Worm (Caenorhabditis elegans): ENCODE results near the gene F37B12.3.
A peak's percentile ranks its signal among the peaks of the same experiment; 100 is the strongest.

F37B12.3 gene

ce11 chrII:9060332-9060840, 19.2 kb upstream of the F37B12.3 start (continued):
- TF ChIP-seq xnd-1 (tag; optimal IDR thresholded peaks at IDR 0.05) = no peak
- no peak for TF ChIP-seq nhr-120 (GFP tag; IDR thresholded peaks at IDR 0.05)
- peak; percentile 37 for TF ChIP-seq F23B12.7 (tag; optimal IDR thresholded peaks at IDR 0.05; ENCODE audit: insufficient read depth)
- TF ChIP-seq K12H6.12 (tag; optimal IDR thresholded peaks at IDR 0.05) = peak; percentile 91
- no peak for TF ChIP-seq lag-1 (GFP tag; IDR thresholded peaks at IDR 0.05)
- TF ChIP-seq ceh-79 (tag; optimal IDR thresholded peaks at IDR 0.05) = no peak
- TF ChIP-seq zim-3 (tag; optimal IDR thresholded peaks at IDR 0.05) = no peak
- peak; percentile 85 for TF ChIP-seq K11D2.4 (GFP tag; IDR thresholded peaks at IDR 0.05)
- no peak for TF ChIP-seq efl-1 (GFP tag; optimal IDR thresholded peaks at IDR 0.05)
- no peak for TF ChIP-seq egl-18 (GFP tag; IDR thresholded peaks at IDR 0.05)
- no peak for TF ChIP-seq let-526 (GFP tag; IDR thresholded peaks at IDR 0.05)
- TF ChIP-seq Y53G8AR.9 (GFP tag; conservative IDR thresholded peaks at IDR 0.05) = no peak
- no peak for TF ChIP-seq lsy-27 (tag; optimal IDR thresholded peaks at IDR 0.05; ENCODE audit: borderline replicate concordance, insufficient read depth)
- no peak for TF ChIP-seq F49E8.2 (tag; optimal IDR thresholded peaks at IDR 0.05; ENCODE audit: insufficient read depth)
- peak; percentile 44 for TF ChIP-seq tlf-1 (GFP tag; optimal IDR thresholded peaks at IDR 0.05)
- no peak for TF ChIP-seq snpc-1.1 (tag; optimal IDR thresholded peaks at IDR 0.05; ENCODE audit: insufficient read depth)
- TF ChIP-seq lin-54 (GFP tag; optimal IDR thresholded peaks at IDR 0.05) = peak; percentile 64
- TF ChIP-seq snpc-1.3 (tag; optimal IDR thresholded peaks at IDR 0.05; ENCODE audit: insufficient read depth) = no peak
- peak; percentile 61 for TF ChIP-seq ZK185.1 (tag; optimal IDR thresholded peaks at IDR 0.05; ENCODE audit: poor library complexity, severe bottlenecking)
- TF ChIP-seq C17E4.6 (GFP tag; IDR thresholded peaks at IDR 0.05) = 0 out of 2 replicates have a peak, but pooled peaks have one; percentile 32
- no peak for TF ChIP-seq lsl-1 (GFP tag; optimal IDR thresholded peaks at IDR 0.05)
- TF ChIP-seq T26A5.8 (tag; optimal IDR thresholded peaks at IDR 0.05) = no peak
- TF ChIP-seq egrh-3 (GFP tag; IDR thresholded peaks at IDR 0.05) = peak; percentile 87
- no peak for TF ChIP-seq sptf-2 (GFP tag; optimal IDR thresholded peaks at IDR 0.05)
- no peak for TF ChIP-seq sdz-38 (tag; optimal IDR thresholded peaks at IDR 0.05)
- 0 out of 2 replicates have a peak, but pooled peaks have one; percentile 43 for TF ChIP-seq Y56A3A.18 (GFP tag; IDR thresholded peaks at IDR 0.05)
- TF ChIP-seq nfyb-1 (GFP tag; IDR thresholded peaks at IDR 0.05) = peak; percentile 93
- no peak for TF ChIP-seq ceh-58 (GFP tag; IDR thresholded peaks at IDR 0.05)
- no peak for TF ChIP-seq madf-6 (GFP tag; IDR thresholded peaks at IDR 0.05)
- peak; percentile 59; the same call in 1 of the 2 replicates for TF ChIP-seq Y95B8A.8 (GFP tag; IDR thresholded peaks at IDR 0.05)
- no peak for TF ChIP-seq rec-8 (tag; optimal IDR thresholded peaks at IDR 0.05)
- TF ChIP-seq him-1 (tag; optimal IDR thresholded peaks at IDR 0.05) = no peak
- TF ChIP-seq F39B2.1 (GFP tag; IDR thresholded peaks at IDR 0.05) = no peak
- no peak for TF ChIP-seq hlh-12 (tag; optimal IDR thresholded peaks at IDR 0.05)
- 0 out of 2 replicates have a peak, but pooled peaks have one; percentile 35 for TF ChIP-seq hsf-1 (GFP tag; IDR thresholded peaks at IDR 0.05)
- peak; percentile 89 for TF ChIP-seq dox-1 (GFP tag; IDR thresholded peaks at IDR 0.05)
- no peak for TF ChIP-seq F57C9.4 (tag; optimal IDR thresholded peaks at IDR 0.05)
- TF ChIP-seq tbx-9 (tag; optimal IDR thresholded peaks at IDR 0.05; ENCODE audit: borderline replicate concordance) = no peak
- 0 out of 2 replicates have a peak, but pooled peaks have one; percentile 43 for TF ChIP-seq ekl-4 (GFP tag; IDR thresholded peaks at IDR 0.05)
- TF ChIP-seq nhr-80 (tag; optimal IDR thresholded peaks at IDR 0.05) = peak; percentile 92
- TF ChIP-seq aptf-2 (GFP tag; conservative IDR thresholded peaks at IDR 0.05) = no peak
- TF ChIP-seq ceh-100 (GFP tag; IDR thresholded peaks at IDR 0.05) = 0 out of 2 replicates have a peak, but pooled peaks have one; percentile 12
- TF ChIP-seq cebp-2 (GFP tag; IDR thresholded peaks at IDR 0.05) = 0 out of 2 replicates have a peak, but pooled peaks have one; percentile 18
- no peak for TF ChIP-seq ccch-3 (GFP tag; optimal IDR thresholded peaks at IDR 0.05)
- TF ChIP-seq attf-3 (GFP tag; conservative IDR thresholded peaks at IDR 0.05) = peak; percentile 46; the same call in 1 of the 2 replicates
- TF ChIP-seq ztf-3 (GFP tag; optimal IDR thresholded peaks at IDR 0.05) = no peak
- no peak for TF ChIP-seq T07F8.4 (tag; optimal IDR thresholded peaks at IDR 0.05)
